Fruit fly (Drosophila melanogaster) whole organism, embryonic: ENCODE measurements around the gene Tsp2A.

ENCODE experiments used
- Abd-B ChIP-seq: fragments of 200-800 bp; sonication (Bioruptor generic); optimal IDR thresholded peaks from 2 replicates; lab custom pipeline; 2018; ENCODE audit warnings: missing biosample characterization, mild to moderate bottlenecking, missing genetic modification characterization, moderate library complexity
- Awh ChIP-seq: fragments of 200-800 bp; sonication (Bioruptor generic); IDR thresholded peaks from 2 replicates; pipeline ENCODE4, ENCODE4 v1.3.6; 2022; ENCODE audit warnings: missing biosample characterization, missing genetic modification characterization
- CG10654 ChIP-seq: fragments of 200-800 bp; sonication (Bioruptor generic); optimal IDR thresholded peaks from 2 replicates; lab custom pipeline; 2016; ENCODE audit warnings: missing biosample characterization, missing genetic modification characterization
- CG11085 ChIP-seq: fragments of 200-800 bp; sonication (Bioruptor generic); IDR thresholded peaks from 2 replicates; pipeline ENCODE4 v1.3.6; 2022; ENCODE audit warnings: missing biosample characterization, missing genetic modification characterization
- CG11398 ChIP-seq: fragments of 200-800 bp; sonication (Bioruptor generic); optimal IDR thresholded peaks from 2 replicates; lab custom pipeline; 2016; ENCODE audit warnings: missing biosample characterization, missing genetic modification characterization
- CG12155 ChIP-seq: fragments of 200-800 bp; sonication (Bioruptor generic); optimal IDR thresholded peaks from 3 replicates; lab custom pipeline; 2016; ENCODE audit warnings: missing biosample characterization, missing genetic modification characterization
- CG12299 ChIP-seq: fragments of 200-800 bp; sonication (Bioruptor generic); optimal IDR thresholded peaks from 2 replicates; lab custom pipeline; 2018; ENCODE audit warnings: missing biosample characterization, mild to moderate bottlenecking, missing genetic modification characterization
- CG1233 ChIP-seq: fragments of 200-800 bp; sonication (Bioruptor generic); optimal IDR thresholded peaks from 4 replicates; lab custom pipeline; 2018; ENCODE audit warnings: missing biosample characterization, mild to moderate bottlenecking, missing genetic modification characterization
- CG12942 ChIP-seq: fragments of 200-800 bp; sonication (Bioruptor generic); optimal IDR thresholded peaks from 3 replicates; lab custom pipeline; 2016; ENCODE audit warnings: missing biosample characterization, missing genetic modification characterization
- CG13287 ChIP-seq: fragments of 200-800 bp; sonication (Bioruptor generic); IDR thresholded peaks from 2 replicates; pipeline ENCODE4 v1.3.6; 2022; ENCODE audit warnings: missing biosample characterization, missing genetic modification characterization; ENCODE audit not compliant: partially characterized antibody
- CG1647 ChIP-seq: fragments of 200-800 bp; sonication (Bioruptor generic); optimal IDR thresholded peaks from 3 replicates; lab custom pipeline; 2016; ENCODE audit warnings: missing biosample characterization, missing genetic modification characterization
- CG34376 ChIP-seq: fragments of 200-800 bp; sonication (Bioruptor generic); optimal IDR thresholded peaks from 2 replicates; lab custom pipeline; 2018; ENCODE audit warnings: missing biosample characterization, mild to moderate bottlenecking, missing genetic modification characterization
- CG3995 ChIP-seq: fragments of 200-800 bp; sonication (Bioruptor generic); optimal IDR thresholded peaks from 3 replicates; lab custom pipeline; 2016; ENCODE audit warnings: missing biosample characterization, missing genetic modification characterization
- CG4360 ChIP-seq: fragments of 200-800 bp; sonication (Bioruptor generic); IDR thresholded peaks from 2 replicates; pipeline ENCODE4 v1.3.6; 2022; ENCODE audit warnings: missing biosample characterization, missing genetic modification characterization
- CG6765 ChIP-seq: fragments of 200-800 bp; sonication (Bioruptor generic); optimal IDR thresholded peaks from 3 replicates; lab custom pipeline; 2017; ENCODE audit warnings: missing biosample characterization, mild to moderate bottlenecking, missing genetic modification characterization
- CG7372 ChIP-seq: fragments of 200-800 bp; sonication (Bioruptor generic); IDR thresholded peaks from 2 replicates; pipeline ENCODE4 v1.3.6; 2022; ENCODE audit warnings: missing biosample characterization, missing genetic modification characterization
- CG9797 ChIP-seq: fragments of 200-800 bp; sonication (Bioruptor generic); optimal IDR thresholded peaks from 3 replicates; lab custom pipeline; 2018; ENCODE audit warnings: missing biosample characterization, mild to moderate bottlenecking, missing genetic modification characterization
- CrebB ChIP-seq: fragments of 200-800 bp; sonication (Bioruptor generic); optimal IDR thresholded peaks from 3 replicates; lab custom pipeline; 2018; ENCODE audit warnings: missing biosample characterization, mild to moderate bottlenecking, missing genetic modification characterization
- D ChIP-seq, 2 experiments: fragments of 200-800 bp in 1 of 2; fragments of >200 bp in 1 of 2; sonication (Bioruptor generic) in 1 of 2; optimal IDR thresholded peaks; 2 replicates in 1 of 2; 3 replicates in 1 of 2; lab custom pipeline; 2017; ENCODE audit warnings: mild to moderate bottlenecking in 1 of 2, missing biosample characterization in 1 of 2, missing genetic modification characterization in 1 of 2, missing genetic modification reagents in 1 of 2
- Dad ChIP-seq: fragments of 200-800 bp; sonication (Bioruptor generic); optimal IDR thresholded peaks from 3 replicates; lab custom pipeline; 2016; ENCODE audit warnings: missing biosample characterization, missing genetic modification characterization
- Dp ChIP-seq: fragments of 200-800 bp; sonication (Bioruptor generic); optimal IDR thresholded peaks from 2 replicates; lab custom pipeline; 2018; ENCODE audit warnings: missing biosample characterization, mild to moderate bottlenecking, missing genetic modification characterization, moderate library complexity
- Dref ChIP-seq: fragments of 200-800 bp; sonication (Bioruptor generic); IDR thresholded peaks from 2 replicates; pipeline ENCODE4 v1.3.6; 2022; ENCODE audit warnings: missing biosample characterization, missing genetic modification characterization
- E2f2 ChIP-seq: fragments of 200-800 bp; sonication (Bioruptor generic); IDR thresholded peaks from 2 replicates; pipeline ENCODE4 v1.3.6; 2022; ENCODE audit warnings: missing biosample characterization, missing genetic modification characterization
- HLH3B ChIP-seq: fragments of 200-800 bp; sonication (Bioruptor generic); IDR thresholded peaks from 2 replicates; pipeline ENCODE4 v1.3.6; 2022; ENCODE audit warnings: missing biosample characterization, missing genetic modification characterization
- HLH54F ChIP-seq: fragments of 200-800 bp; sonication (Bioruptor generic); optimal IDR thresholded peaks from 3 replicates; lab custom pipeline; 2016; ENCODE audit warnings: missing biosample characterization, missing genetic modification characterization
- Hsf ChIP-seq: fragments of 200-800 bp; sonication (Bioruptor generic); optimal IDR thresholded peaks from 3 replicates; lab custom pipeline; 2016; ENCODE audit warnings: missing biosample characterization, missing genetic modification characterization
- Med ChIP-seq: fragments of 200-800 bp; sonication (Bioruptor generic); peaks from one replicate; lab custom pipeline; 2016; ENCODE audit warnings: missing biosample characterization, missing genetic modification characterization, mild to moderate bottlenecking, inconsistent platforms, moderate library complexity
- Nf-YB ChIP-seq: fragments of 200-800 bp; sonication (Bioruptor generic); optimal IDR thresholded peaks from 3 replicates; lab custom pipeline; 2019; ENCODE audit warnings: missing biosample characterization, mild to moderate bottlenecking, missing genetic modification characterization, moderate library complexity
- Opbp ChIP-seq: fragments of 200-800 bp; sonication (Bioruptor generic); IDR thresholded peaks from 3 replicates; pipeline ENCODE4 v1.3.6; 2022; ENCODE audit warnings: missing biosample characterization, missing genetic modification characterization; ENCODE audit not compliant: partially characterized antibody
- Sry-δ ChIP-seq: fragments of 200-800 bp; sonication (Bioruptor generic); optimal IDR thresholded peaks from 2 replicates; lab custom pipeline; 2016; ENCODE audit warnings: missing biosample characterization, missing genetic modification characterization
- Stat92E ChIP-seq, 3 experiments: fragments of >200 bp in 2 of 3; fragments of 200-800 bp in 1 of 3; sonication (Bioruptor generic) in 1 of 3; optimal IDR thresholded peaks; 2 replicates each; lab custom pipeline; 2017 to 2019; ENCODE audit warnings: missing biosample characterization in 3 of 3, missing genetic modification characterization in 3 of 3, mild to moderate bottlenecking in 1 of 3, moderate library complexity in 1 of 3
- bcd ChIP-seq: fragments of 200-800 bp; sonication (Bioruptor generic); optimal IDR thresholded peaks from 2 replicates; lab custom pipeline; 2017; ENCODE audit warnings: missing biosample characterization, mild to moderate bottlenecking, missing genetic modification characterization
- chm ChIP-seq: fragments of 200-800 bp; sonication (Bioruptor generic); IDR thresholded peaks from 2 replicates; pipeline ENCODE4 v1.3.6; 2022; ENCODE audit warnings: missing biosample characterization, missing genetic modification characterization
- dan ChIP-seq: fragments of 200-800 bp; sonication (Bioruptor generic); IDR thresholded peaks from 2 replicates; pipeline ENCODE4 v1.3.6; 2022; ENCODE audit warnings: missing biosample characterization, missing genetic modification characterization
- ems ChIP-seq: fragments of 200-800 bp; sonication (Bioruptor generic); optimal IDR thresholded peaks from 3 replicates; lab custom pipeline; 2016; ENCODE audit warnings: missing biosample characterization, missing genetic modification characterization
- gcm ChIP-seq: fragments of 200-800 bp; sonication (Bioruptor generic); optimal IDR thresholded peaks from 2 replicates; lab custom pipeline; 2019; ENCODE audit warnings: missing biosample characterization, mild to moderate bottlenecking, missing genetic modification characterization, moderate library complexity
- h ChIP-seq: fragments of >200 bp; optimal IDR thresholded peaks from 2 replicates; lab custom pipeline; 2017
- pzg ChIP-seq: fragments of 200-800 bp; sonication (Bioruptor generic); optimal IDR thresholded peaks from 3 replicates; lab custom pipeline; 2018; ENCODE audit warnings: missing biosample characterization, mild to moderate bottlenecking, missing genetic modification characterization, moderate library complexity
- schlank ChIP-seq: fragments of 200-800 bp; sonication (Bioruptor generic); optimal IDR thresholded peaks from 2 replicates; lab custom pipeline; 2018; ENCODE audit warnings: missing biosample characterization, mild to moderate bottlenecking, missing genetic modification characterization
- shn ChIP-seq: fragments of 200-800 bp; sonication (Bioruptor generic); optimal IDR thresholded peaks from 3 replicates; lab custom pipeline; 2016; ENCODE audit warnings: missing biosample characterization, missing genetic modification characterization
- stc ChIP-seq: fragments of 200-800 bp; sonication (Bioruptor generic); IDR thresholded peaks from 2 replicates; pipeline ENCODE4 v1.3.6; 2022; ENCODE audit warnings: missing biosample characterization, missing genetic modification characterization
- tgo ChIP-seq: fragments of 200-800 bp; sonication (Bioruptor generic); IDR thresholded peaks from 3 replicates; pipeline ENCODE4 v1.3.6; 2022; ENCODE audit warnings: missing biosample characterization, missing genetic modification characterization
- tll ChIP-seq, 2 experiments: fragments of 200-800 bp in 1 of 2; fragments of >200 bp in 1 of 2; sonication (Bioruptor generic) in 1 of 2; optimal IDR thresholded peaks; 2 replicates each; lab custom pipeline; 2017 to 2019; ENCODE audit warnings: missing biosample characterization in 2 of 2, missing genetic modification characterization in 2 of 2, mild to moderate bottlenecking in 1 of 2, moderate library complexity in 1 of 2
- tna ChIP-seq: fragments of 200-800 bp; sonication (Bioruptor generic); IDR thresholded peaks from 2 replicates; pipeline ENCODE4 v1.3.6; 2022; ENCODE audit warnings: missing biosample characterization, missing genetic modification characterization; ENCODE audit not compliant: partially characterized antibody
- zf30C ChIP-seq: fragments of 200-800 bp; sonication (Bioruptor generic); optimal IDR thresholded peaks from 3 replicates; lab custom pipeline; 2018; ENCODE audit warnings: missing biosample characterization, mild to moderate bottlenecking, missing genetic modification characterization
- zfh2 ChIP-seq: fragments of 200-800 bp; sonication (Bioruptor generic); optimal IDR thresholded peaks from 2 replicates; lab custom pipeline; 2016; ENCODE audit warnings: missing biosample characterization, missing genetic modification characterization

Tsp2A gene

dm6 chrX:1370104-1370802, 23.9 kb downstream of the Tsp2A start, which contains the start of gene ssx (continued):
- TF ChIP-seq zf30C (peak; percentile 94), dan (no peak), CG12155 (no peak), ems (GFP tag; lab: Kevin White, UChicago) (peak; percentile 17), CG12942 (GFP tag; lab: Kevin White, UChicago) (peak; percentile 39), CG3995 (GFP tag; lab: Kevin White, UChicago) (no peak), shn (peak; percentile 65), tll (GFP tag; optimal IDR thresholded peaks at IDR 0.05; lab: Kevin White, UChicago) (peak in 1 of 2 experiments; percentile 79), Dad (GFP tag; lab: Kevin White, UChicago) (no peak), CrebB (no peak), bcd (GFP tag; lab: Kevin White, UChicago) (peak; percentile 22), HLH54F (GFP tag; lab: Kevin White, UChicago) (peak; percentile 36), Nf-YB (GFP tag; lab: Kevin White, UChicago) (no peak), tgo (GFP tag; lab: Robert Waterston, UW) (no peak), h (lab: Kevin White, UChicago) (no peak), Dref (GFP tag; lab: Robert Waterston, UW) (peak; percentile 78), D (optimal IDR thresholded peaks at IDR 0.05; lab: Kevin White, UChicago) (no peak), D (GFP tag; optimal IDR thresholded peaks at IDR 0.05; lab: Kevin White, UChicago) (no peak), Abd-B (GFP tag; lab: Kevin White, UChicago) (no peak), chm (GFP tag; lab: Robert Waterston, UW) (peak; percentile 34; the same call in 1 of the 2 replicates), CG1233 (GFP tag; lab: Kevin White, UChicago) (no peak), schlank (tag; lab: Kevin White, UChicago) (no peak), CG7372 (GFP tag; lab: Robert Waterston, UW) (no peak), Stat92E (GFP tag; optimal IDR thresholded peaks at IDR 0.05; lab: Kevin White, UChicago) (no peak), CG11085 (GFP tag; lab: Robert Waterston, UW) (peak; percentile 19; the same call in 1 of the 2 replicates)

dm6 chrX:1372667-1373066, 26.3 kb downstream of the Tsp2A start:
- TF ChIP-seq CG10654 (GFP tag; lab: Kevin White, UChicago) (no peak), stc (GFP tag; lab: Robert Waterston, UW) (no peak), gcm (GFP tag; lab: Kevin White, UChicago) (peak; percentile 70), CG4360 (GFP tag; lab: Robert Waterston, UW) (peak; percentile 54), zfh2 (GFP tag; lab: Kevin White, UChicago) (no peak), HLH3B (GFP tag; lab: Robert Waterston, UW) (no peak)

dm6 chrX:1375265-1375958, 29.1 kb downstream of the Tsp2A start, which contains the start of gene AMPKalpha:
AMPKalpha (plus strand) TSS chrX:1375536.
- TF ChIP-seq CG9797 (peak; percentile 0), pzg (GFP tag; lab: Kevin White, UChicago) (peak; percentile 78), Dp (GFP tag; lab: Kevin White, UChicago) (peak; percentile 97), Awh (no peak), CG6765 (no peak), CG1647 (GFP tag; lab: Kevin White, UChicago) (no peak), Dad (GFP tag; lab: Kevin White, UChicago) (no peak), E2f2 (GFP tag; lab: Robert Waterston, UW) (peak; percentile 97), Hsf (GFP tag; lab: Kevin White, UChicago) (no peak), Opbp (peak; percentile 56; the same call in 2 of the 3 replicates), Sry-δ (GFP tag; lab: Kevin White, UChicago) (peak; percentile 52), tna (no peak; the same call in 1 of the 2 replicates), CG12299 (tag; lab: Kevin White, UChicago) (no peak), CG34376 (GFP tag; lab: Kevin White, UChicago) (peak; percentile 44), Med (GFP tag; lab: Kevin White, UChicago) (peak; percentile 34), CG11398 (GFP tag; lab: Kevin White, UChicago) (no peak), CG13287 (GFP tag; lab: Robert Waterston, UW) (peak; percentile 55)
